Worm (Caenorhabditis elegans) whole organism, midembryonic: ENCODE results near the gene kbp-1.

Experiments
- T22C8.4 ChIP-seq: fragments of 200-800 bp; sonication (Bioruptor generic); IDR thresholded peaks from 2 replicates; pipeline ENCODE4 v1.3.6; 2022; ENCODE audit warnings: missing genetic modification characterization, missing compliant biosample characterization
- cog-1 ChIP-seq: sonication (generic microtip); optimal IDR thresholded peaks from 2 replicates; lab custom pipeline; 2016; ENCODE audit warnings: missing genetic modification characterization, missing compliant biosample characterization
- flt-1 ChIP-seq: fragments of 200-800 bp; sonication (Bioruptor generic); IDR thresholded peaks from 2 replicates; pipeline ENCODE4 v1.3.6; 2022; ENCODE audit warnings: missing genetic modification characterization, missing compliant biosample characterization
- klf-2 ChIP-seq: fragments of 200-800 bp; sonication (Bioruptor generic); conservative IDR thresholded peaks from 2 replicates; pipeline ENCODE4 v1.3.6; 2022; ENCODE audit warnings: missing genetic modification reagents, missing genetic modification characterization, missing compliant biosample characterization
- med-1 ChIP-seq: sonication (generic microtip); optimal IDR thresholded peaks from 2 replicates; lab custom pipeline; 2017; ENCODE audit warnings: missing genetic modification characterization, mild to moderate bottlenecking, missing compliant biosample characterization, antibody characterized with exemption, missing genetic modification reagents; ENCODE audit not compliant: insufficient read depth
- ref-1 ChIP-seq: fragments of 200-800 bp; sonication (Bioruptor generic); conservative IDR thresholded peaks from 2 replicates; pipeline ENCODE4 v1.3.6; 2022; ENCODE audit warnings: missing genetic modification reagents, missing genetic modification characterization, missing compliant biosample characterization
- tab-1 ChIP-seq: fragments of 200-800 bp; sonication (Bioruptor generic); IDR thresholded peaks from 2 replicates; pipeline ENCODE4 v1.3.6; 2022; ENCODE audit warnings: missing genetic modification characterization, missing compliant biosample characterization
- ztf-23 ChIP-seq: fragments of 200-800 bp; sonication (Bioruptor generic); IDR thresholded peaks from 2 replicates; pipeline ENCODE4 v1.3.6; 2022; ENCODE audit warnings: missing genetic modification reagents, missing genetic modification characterization, missing compliant biosample characterization
- ztf-29 ChIP-seq: fragments of 200-800 bp; sonication (Bioruptor generic); IDR thresholded peaks from 2 replicates; pipeline ENCODE4 v1.3.6; 2022; ENCODE audit warnings: missing genetic modification reagents, missing genetic modification characterization, missing compliant biosample characterization

The kbp-1 gene

ce11 chrIII:6857390-6857848 is 12.0 kb upstream of the kbp-1 start:
- no peak for TF ChIP-seq tab-1
- no peak for TF ChIP-seq T22C8.4 (GFP tag; lab: Robert Waterston, UW)
- TF ChIP-seq flt-1 (GFP tag; lab: Robert Waterston, UW) = no peak
- TF ChIP-seq ztf-29 (GFP tag; lab: Robert Waterston, UW) = no peak
- TF ChIP-seq med-1 (GFP tag; lab: Kevin White, UChicago) = no peak
- TF ChIP-seq klf-2 = no peak
- no peak for TF ChIP-seq cog-1 (tag; lab: Kevin White, UChicago)
- TF ChIP-seq ref-1 = no peak
- TF ChIP-seq ztf-23 = no peak

- TF ChIP-seq med-1 (GFP tag; lab: Kevin White, UChicago) = no peak
- no peak for TF ChIP-seq ztf-29 (GFP tag; lab: Robert Waterston, UW)
- TF ChIP-seq flt-1 (GFP tag; lab: Robert Waterston, UW) = no peak
- no peak for TF ChIP-seq klf-2
- no peak for TF ChIP-seq T22C8.4 (GFP tag; lab: Robert Waterston, UW)
- TF ChIP-seq tab-1 = no peak
- TF ChIP-seq ztf-23 = no peak
- TF ChIP-seq cog-1 (tag; lab: Kevin White, UChicago) = no peak
- no peak for TF ChIP-seq ref-1
Measured at ce11 chrIII:6859482-6859881, 10.0 kb upstream of the kbp-1 start, which contains the start of gene clec-158. TSS of gene clec-158 (minus strand) at chrIII:6859582.

ce11 chrIII:6863901-6864300 is 5.5 kb upstream of the kbp-1 start, which contains the start of gene sma-3:
TSS of gene sma-3 (minus strand) at chrIII:6863968.
- TF ChIP-seq med-1 (GFP tag; lab: Kevin White, UChicago) (no peak), ref-1 (no peak), tab-1 (no peak), flt-1 (GFP tag; lab: Robert Waterston, UW) (no peak), ztf-29 (GFP tag; lab: Robert Waterston, UW) (no peak), klf-2 (no peak), cog-1 (tag; lab: Kevin White, UChicago) (no peak), ztf-23 (no peak), T22C8.4 (GFP tag; lab: Robert Waterston, UW) (no peak)

- no peak for TF ChIP-seq ztf-29 (GFP tag; lab: Robert Waterston, UW)
- TF ChIP-seq ref-1 = no peak
- TF ChIP-seq klf-2 = no peak
- no peak for TF ChIP-seq flt-1 (GFP tag; lab: Robert Waterston, UW)
- no peak for TF ChIP-seq med-1 (GFP tag; lab: Kevin White, UChicago)
- TF ChIP-seq ztf-23 = no peak
- TF ChIP-seq cog-1 (tag; lab: Kevin White, UChicago) = no peak
- no peak for TF ChIP-seq T22C8.4 (GFP tag; lab: Robert Waterston, UW)
- TF ChIP-seq tab-1 = no peak
Measured at ce11 chrIII:6869996-6870395, 563 bp downstream of the kbp-1 start, which contains the start of gene K04C2.8. TSS of gene K04C2.8 (plus strand) at chrIII:6870296.

ce11 chrIII:6871067-6871466 is 1.6 kb downstream of the kbp-1 start:
- TF ChIP-seq cog-1 (tag; lab: Kevin White, UChicago) (no peak), tab-1 (no peak), ztf-29 (GFP tag; lab: Robert Waterston, UW) (no peak), med-1 (GFP tag; lab: Kevin White, UChicago) (no peak), ztf-23 (no peak), ref-1 (no peak), klf-2 (no peak), T22C8.4 (GFP tag; lab: Robert Waterston, UW) (no peak), flt-1 (GFP tag; lab: Robert Waterston, UW) (no peak)

ce11 chrIII:6871668-6872067 is 2.2 kb downstream of the kbp-1 start:
- TF ChIP-seq cog-1 (tag; lab: Kevin White, UChicago) (no peak), T22C8.4 (GFP tag; lab: Robert Waterston, UW) (no peak), med-1 (GFP tag; lab: Kevin White, UChicago) (no peak), ref-1 (no peak), ztf-23 (no peak), flt-1 (GFP tag; lab: Robert Waterston, UW) (no peak), ztf-29 (GFP tag; lab: Robert Waterston, UW) (no peak), klf-2 (no peak), tab-1 (no peak)

ce11 chrIII:6872534-6873150 is 3.2 kb downstream of the kbp-1 start, which contains the start of gene K04C2.3:
TSS of gene K04C2.3 (plus strand) at chrIII:6873089.
- TF ChIP-seq flt-1 (GFP tag; lab: Robert Waterston, UW) = no peak
- no peak for TF ChIP-seq ztf-29 (GFP tag; lab: Robert Waterston, UW)
- TF ChIP-seq cog-1 (tag; lab: Kevin White, UChicago) = no peak
- TF ChIP-seq ref-1 = no peak

ce11 chrIII:6873724-6874123 is 4.3 kb downstream of the kbp-1 start:
- no peak for TF ChIP-seq med-1 (GFP tag; lab: Kevin White, UChicago)
- TF ChIP-seq ztf-23 = no peak
- TF ChIP-seq ref-1 = no peak

- TF ChIP-seq ref-1 (no peak), ztf-29 (GFP tag; lab: Robert Waterston, UW) (no peak), ztf-23 (no peak), klf-2 (no peak), T22C8.4 (GFP tag; lab: Robert Waterston, UW) (no peak), cog-1 (tag; lab: Kevin White, UChicago) (no peak), flt-1 (GFP tag; lab: Robert Waterston, UW) (no peak), tab-1 (no peak), med-1 (GFP tag; lab: Kevin White, UChicago) (no peak)
Measured at ce11 chrIII:6880797-6881196, 11.4 kb downstream of the kbp-1 start, which contains the start of gene K04C2.7. TSS of gene K04C2.7 (plus strand) at chrIII:6881097.

- TF ChIP-seq ref-1 = no peak
- TF ChIP-seq flt-1 (GFP tag; lab: Robert Waterston, UW) = no peak
- no peak for TF ChIP-seq med-1 (GFP tag; lab: Kevin White, UChicago)
- no peak for TF ChIP-seq ztf-23
- no peak for TF ChIP-seq klf-2
- no peak for TF ChIP-seq cog-1 (tag; lab: Kevin White, UChicago)
- TF ChIP-seq T22C8.4 (GFP tag; lab: Robert Waterston, UW) = no peak
- TF ChIP-seq tab-1 = no peak
- no peak for TF ChIP-seq ztf-29 (GFP tag; lab: Robert Waterston, UW)
Measured at ce11 chrIII:6881745-6882144, 12.3 kb downstream of the kbp-1 start.
